Worm (Caenorhabditis elegans) whole organism, L2 larva: Measurements from ENCODE around the gene asm-1.

Experiments used
- elt-3 ChIP-seq: sonication (generic microtip); optimal IDR thresholded peaks from 2 replicates; lab custom pipeline; 2017; ENCODE audit warnings: missing biosample characterization, missing genetic modification characterization
- sem-4 ChIP-seq: fragments of 150-350 bp; optimal IDR thresholded peaks from 2 replicates; lab custom pipeline; 2014; ENCODE audit warnings: missing biosample characterization, missing genetic modification reagents, missing genetic modification characterization

DNA sequence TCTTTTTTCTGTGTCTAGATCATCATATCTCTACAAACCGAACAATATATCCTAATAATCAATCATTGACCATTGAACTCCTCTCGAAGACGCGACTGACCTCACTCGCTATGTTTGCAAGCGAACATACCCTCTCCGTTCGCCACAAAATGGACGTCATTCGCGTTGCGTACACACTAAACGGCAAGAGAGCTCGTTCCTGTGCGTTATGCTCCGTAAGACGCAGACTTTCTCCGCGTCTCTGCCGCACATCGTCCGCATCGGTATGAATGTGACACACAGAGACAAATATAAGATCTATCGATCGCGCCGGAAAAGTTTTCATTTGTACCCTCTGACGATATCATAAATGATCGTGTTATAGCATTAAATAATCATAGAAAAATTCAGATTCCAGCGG, 16.2 kb downstream of the asm-1 start:
- no peak for TF ChIP-seq sem-4 (tag; lab: Kevin White, UChicago)
- no peak for TF ChIP-seq elt-3 (tag; lab: Kevin White, UChicago)
